Fruit fly (Drosophila melanogaster): ENCODE measurements around the gene Sema1a.

Sema1a gene

DNA sequence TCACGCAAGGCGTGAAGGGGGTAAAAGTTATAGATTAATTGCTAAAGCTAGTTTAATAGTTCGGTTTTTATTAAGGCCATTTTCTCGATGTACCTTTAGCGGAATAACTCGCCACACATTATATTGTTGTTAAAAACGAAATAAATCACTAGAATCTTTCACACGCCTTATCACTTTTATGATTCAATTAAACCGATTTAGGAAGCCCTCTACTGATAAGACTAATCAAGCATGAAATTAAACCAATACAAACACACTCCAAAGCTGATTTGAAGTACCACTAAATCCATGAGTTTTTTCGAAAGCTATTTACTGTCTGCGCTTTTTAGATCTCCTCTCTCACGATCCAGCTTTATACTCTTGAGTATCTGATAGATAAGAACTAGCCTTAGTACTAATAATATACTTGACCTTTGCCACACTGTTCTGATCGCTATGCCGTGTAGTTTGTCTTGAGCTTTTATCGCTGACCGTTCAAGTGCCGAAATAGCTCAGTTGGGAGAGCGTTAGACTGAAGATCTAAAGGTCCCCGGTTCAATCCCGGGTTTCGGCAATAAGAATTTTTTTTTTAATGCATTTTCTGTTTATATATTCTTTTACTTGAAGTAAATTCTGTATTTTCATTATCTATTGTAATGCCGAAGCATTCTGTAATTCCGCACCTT, 28.6 kb downstream of the Sema1a start (continued):
- TF ChIP-seq vnd (GFP tag; IDR thresholded peaks at IDR 0.05; ENCODE audit: partially characterized antibody) (peak; percentile 49; the same call in 1 of the 3 replicates), MTF-1 (GFP tag; optimal IDR thresholded peaks at IDR 0.05; ENCODE audit: borderline replicate concordance) (no peak), CG9876 (GFP tag; optimal IDR thresholded peaks at IDR 0.05) (no peak), Oli (tag; optimal IDR thresholded peaks at IDR 0.05) (no peak), CG7786 (GFP tag; optimal IDR thresholded peaks at IDR 0.05) (no peak), Drgx (GFP tag; IDR thresholded peaks at IDR 0.05) (no peak), ab (GFP tag; optimal IDR thresholded peaks at IDR 0.05) (no peak), CG6813 (GFP tag; optimal IDR thresholded peaks at IDR 0.05) (no peak), CG12219 (GFP tag; optimal IDR thresholded peaks at IDR 0.05) (peak; percentile 2), Lpt (GFP tag; optimal IDR thresholded peaks at IDR 0.05) (no peak), nerfin-2 (GFP tag; IDR thresholded peaks at IDR 0.05; ENCODE audit: partially characterized antibody) (peak; percentile 37; the same call in 1 of the 2 replicates), hth (optimal IDR thresholded peaks at IDR 0.05) (no peak), Doc2 (GFP tag; IDR thresholded peaks at IDR 0.05) (no peak), ash1 (GFP tag; optimal IDR thresholded peaks at IDR 0.05) (no peak), sd (tag; optimal IDR thresholded peaks at IDR 0.05) (peak; percentile 18), btn (GFP tag; optimal IDR thresholded peaks at IDR 0.05) (no peak), fu2 (GFP tag; optimal IDR thresholded peaks at IDR 0.05) (no peak), crol (GFP tag; IDR thresholded peaks at IDR 0.05) (no peak), Vsx1 (GFP tag; optimal IDR thresholded peaks at IDR 0.05) (peak; percentile 92), CG14014 (GFP tag; IDR thresholded peaks at IDR 0.05) (no peak), ac (GFP tag; optimal IDR thresholded peaks at IDR 0.05) (no peak), CG10209 (GFP tag; optimal IDR thresholded peaks at IDR 0.05) (no peak)

DNA sequence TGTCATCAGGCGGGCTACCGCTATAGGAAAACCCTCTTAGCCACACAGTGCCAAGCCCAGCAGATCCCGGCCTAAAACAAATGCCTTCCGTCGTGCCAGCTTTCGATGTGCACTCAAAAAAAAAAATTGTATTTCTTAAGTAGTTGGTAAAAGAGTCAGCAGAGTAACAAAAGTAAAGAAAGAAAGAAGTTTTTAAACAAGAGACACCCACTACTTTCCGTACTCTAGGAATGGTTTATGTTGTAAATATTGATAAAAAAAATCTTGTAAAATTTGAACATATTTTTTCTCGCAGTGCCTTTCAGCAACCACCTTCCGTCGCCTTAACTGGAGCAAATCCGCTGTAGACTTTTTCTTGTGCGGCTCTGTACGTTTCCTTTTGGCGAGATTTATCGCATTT, 31.0 kb downstream of the Sema1a start:
- TF ChIP-seq CG17612 (GFP tag; IDR thresholded peaks at IDR 0.05) (no peak), Bdp1 (GFP tag; optimal IDR thresholded peaks at IDR 0.05) (no peak), bigmax (GFP tag; optimal IDR thresholded peaks at IDR 0.05) (no peak), corto (GFP tag; optimal IDR thresholded peaks at IDR 0.05) (no peak), CG14014 (GFP tag; IDR thresholded peaks at IDR 0.05) (no peak), CG17361 (GFP tag; IDR thresholded peaks at IDR 0.05) (no peak), stwl (tag; optimal IDR thresholded peaks at IDR 0.05) (no peak), sqz (GFP tag; optimal IDR thresholded peaks at IDR 0.05) (no peak), slp2 (GFP tag; optimal IDR thresholded peaks at IDR 0.05) (peak; percentile 40), CG15269 (tag; optimal IDR thresholded peaks at IDR 0.05) (peak; percentile 56), Opbp (GFP tag; IDR thresholded peaks at IDR 0.05; ENCODE audit: partially characterized antibody) (no peak), CG11560 (tag; IDR thresholded peaks at IDR 0.05) (no peak), CG10431 (GFP tag; optimal IDR thresholded peaks at IDR 0.05) (no peak), z (GFP tag; IDR thresholded peaks at IDR 0.05) (no peak), klu (GFP tag; IDR thresholded peaks at IDR 0.05) (no peak), cwo (GFP tag; optimal IDR thresholded peaks at IDR 0.05) (peak; percentile 23), CG1647 (GFP tag; optimal IDR thresholded peaks at IDR 0.05) (no peak), bcd (GFP tag; optimal IDR thresholded peaks at IDR 0.05) (peak; percentile 31), CG17385 (GFP tag; optimal IDR thresholded peaks at IDR 0.05) (peak; percentile 43), wek (GFP tag; optimal IDR thresholded peaks at IDR 0.05) (no peak), ttk (GFP tag; IDR thresholded peaks at IDR 0.05) (0 out of 2 replicates have a peak, but pooled peaks have one; percentile 28), CG7963 (GFP tag; IDR thresholded peaks at IDR 0.05; ENCODE audit: partially characterized antibody) (no peak), luna (GFP tag; optimal IDR thresholded peaks at IDR 0.05) (no peak), Blimp-1 (GFP tag; optimal IDR thresholded peaks at IDR 0.05) (peak; percentile 55), CG12236 (GFP tag; optimal IDR thresholded peaks at IDR 0.05) (no peak), nom (GFP tag; optimal IDR thresholded peaks at IDR 0.05) (no peak), CG10366 (GFP tag; IDR thresholded peaks at IDR 0.05) (peak; percentile 32; the same call in 1 of the 2 replicates), ato (GFP tag; IDR thresholded peaks at IDR 0.05; ENCODE audit: partially characterized antibody) (no peak), Pdp1 (GFP tag; optimal IDR thresholded peaks at IDR 0.05) (peak; percentile 26 to 31)

All from whole organism, embryonic.